Worm (Caenorhabditis elegans) whole organism, early embryonic: ENCODE results near the gene T23F4.2.

Source experiments
- B0310.2 ChIP-seq: sonication (generic microtip); optimal IDR thresholded peaks from 2 replicates; lab custom pipeline; 2016; ENCODE audit warnings: mild to moderate bottlenecking, missing genetic modification characterization, missing compliant biosample characterization
- aly-1 ChIP-seq: sonication (generic microtip); optimal IDR thresholded peaks from 2 replicates; lab custom pipeline; 2016; ENCODE audit warnings: missing genetic modification characterization, missing compliant biosample characterization
- ama-1 ChIP-seq: fragments of 150-350 bp; optimal IDR thresholded peaks from 2 replicates; lab custom pipeline; 2014
- ceh-13 ChIP-seq: fragments of 200-800 bp; sonication (Bioruptor generic); optimal IDR thresholded peaks from 2 replicates; lab custom pipeline; 2018; ENCODE audit warnings: mild to moderate bottlenecking, missing genetic modification characterization, missing compliant biosample characterization
- flt-1 ChIP-seq: fragments of 200-800 bp; sonication (Bioruptor generic); IDR thresholded peaks from 2 replicates; pipeline ENCODE4 v1.3.6; 2022; ENCODE audit warnings: missing genetic modification characterization, missing compliant biosample characterization
- sea-1 ChIP-seq: fragments of 200-800 bp; sonication (Bioruptor generic); conservative IDR thresholded peaks from 2 replicates; pipeline ENCODE4 v1.3.6; 2022; ENCODE audit warnings: missing genetic modification characterization, missing compliant biosample characterization
- tbx-37 ChIP-seq: fragments of 200-800 bp; sonication (Bioruptor generic); conservative IDR thresholded peaks from 2 replicates; pipeline ENCODE4 v1.3.6; 2022; ENCODE audit warnings: missing genetic modification reagents, missing genetic modification characterization, missing compliant biosample characterization

DNA sequence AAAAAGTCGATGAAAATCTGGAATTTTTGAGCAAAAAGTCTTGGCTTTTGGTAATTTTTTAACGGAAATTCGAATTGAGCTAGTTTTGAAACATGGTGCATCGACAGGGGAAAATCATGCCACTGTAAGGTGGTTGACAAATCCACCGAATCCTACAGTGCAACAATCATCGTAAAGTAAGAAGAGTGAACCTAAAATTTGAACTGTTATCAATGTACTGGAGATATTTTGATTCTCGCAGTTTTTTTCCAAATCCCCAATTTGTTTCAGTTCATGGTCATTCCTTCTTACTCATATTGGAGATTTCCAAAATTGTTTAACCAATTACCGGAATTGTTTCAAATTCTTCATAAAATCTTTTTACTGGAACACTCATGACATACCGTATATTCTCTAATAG is 10.6 kb upstream of the T23F4.2 start:
- TF ChIP-seq ama-1 (no peak), flt-1 (GFP tag; lab: Robert Waterston, UW) (no peak), sea-1 (GFP tag; lab: Robert Waterston, UW) (no peak), tbx-37 (GFP tag; lab: Robert Waterston, UW) (no peak), B0310.2 (tag; lab: Kevin White, UChicago) (no peak), aly-1 (tag; lab: Kevin White, UChicago) (no peak), ceh-13 (GFP tag; lab: Kevin White, UChicago) (no peak)
